Fruit fly (Drosophila melanogaster): ENCODE results near the gene CG33281.

- TF ChIP-seq usp (GFP tag; optimal IDR thresholded peaks at IDR 0.05): no peak
- TF ChIP-seq pan (optimal IDR thresholded peaks at IDR 0.05): no peak
- no peak for TF ChIP-seq psq (optimal IDR thresholded peaks at IDR 0.05)
- no peak for TF ChIP-seq EcR (GFP tag; optimal IDR thresholded peaks at IDR 0.05)
- TF ChIP-seq CG8478 (optimal IDR thresholded peaks at IDR 0.05): no peak
- no peak for TF ChIP-seq Dll (optimal IDR thresholded peaks at IDR 0.05)
These were observed 24.9 kb upstream of the CG33281 start for dm6 chr2L:3299142-3299541.

Data from whole organism.